Worm (Caenorhabditis elegans): ENCODE results near the gene R10E4.6.
A peak's percentile ranks its signal among the peaks of the same experiment; 100 is the strongest.

R10E4.6 gene

ce11 chrIII:4263048-4263447 lies 30.2 kb upstream of the R10E4.6 start, which contains the start of gene T08A11.1:
Gene T08A11.1, minus strand, starts transcription at chrIII:4263148.
- TF ChIP-seq ama-1 (optimal IDR thresholded peaks at IDR 0.05) (no peak), egl-27 (tag; optimal IDR thresholded peaks at IDR 0.05) (no peak), alr-1 (tag; optimal IDR thresholded peaks at IDR 0.05) (no peak)

- TF ChIP-seq snpc-4 (tag; optimal IDR thresholded peaks at IDR 0.05): no peak
- no peak for TF ChIP-seq mbf-1 (tag; optimal IDR thresholded peaks at IDR 0.05)
- TF ChIP-seq R02D3.7 (tag; optimal IDR thresholded peaks at IDR 0.05): no peak
- no peak for TF ChIP-seq nhr-12 (tag; optimal IDR thresholded peaks at IDR 0.05)
- TF ChIP-seq lin-39 (tag; optimal IDR thresholded peaks at IDR 0.05): no peak
Observed at ce11 chrIII:4265892-4266291, 27.3 kb upstream of the R10E4.6 start.

- TF ChIP-seq skn-1 (tag; optimal IDR thresholded peaks at IDR 0.05) (no peak), ztf-4 (tag; optimal IDR thresholded peaks at IDR 0.05) (no peak), zag-1 (tag; optimal IDR thresholded peaks at IDR 0.05) (no peak), ztf-11 (tag; optimal IDR thresholded peaks at IDR 0.05) (no peak), mdl-1 (tag; optimal IDR thresholded peaks at IDR 0.05) (no peak), lin-13 (GFP tag; optimal IDR thresholded peaks at IDR 0.05) (peak; percentile 42), blmp-1 (tag; optimal IDR thresholded peaks at IDR 0.05; ENCODE audit: insufficient read depth) (no peak), ama-1 (optimal IDR thresholded peaks at IDR 0.05) (peak; percentile 32), fos-1 (tag; optimal IDR thresholded peaks at IDR 0.05) (peak; percentile 48), F13H6.1 (tag; optimal IDR thresholded peaks at IDR 0.05) (peak; percentile 69), aly-2 (tag; optimal IDR thresholded peaks at IDR 0.05) (no peak), lsy-2 (tag; optimal IDR thresholded peaks at IDR 0.05) (peak; percentile 77 to 89), crh-2 (tag; optimal IDR thresholded peaks at IDR 0.05) (peak; percentile 78), nhr-23 (tag; optimal IDR thresholded peaks at IDR 0.05) (no peak), nhr-77 (tag; optimal IDR thresholded peaks at IDR 0.05) (no peak), sem-4 (tag; optimal IDR thresholded peaks at IDR 0.05) (peak; percentile 25), sma-3 (GFP tag; optimal IDR thresholded peaks at IDR 0.05) (peak; percentile 66), ZK546.5 (tag; optimal IDR thresholded peaks at IDR 0.05) (no peak), mab-5 (tag; optimal IDR thresholded peaks at IDR 0.05) (peak; percentile 34), sma-9 (GFP tag; optimal IDR thresholded peaks at IDR 0.05) (peak; percentile 83), sma-9 (tag; optimal IDR thresholded peaks at IDR 0.05) (no peak), C34F6.9 (tag; optimal IDR thresholded peaks at IDR 0.05) (peak; percentile 78), dmd-4 (tag; optimal IDR thresholded peaks at IDR 0.05) (no peak), unc-39 (tag; optimal IDR thresholded peaks at IDR 0.05) (no peak), nhr-129 (tag; optimal IDR thresholded peaks at IDR 0.05) (peak; percentile 42), lin-11 (tag; optimal IDR thresholded peaks at IDR 0.05) (peak; percentile 19), elt-1 (tag; optimal IDR thresholded peaks at IDR 0.05) (no peak), peb-1 (tag; optimal IDR thresholded peaks at IDR 0.05) (no peak), egl-27 (tag; optimal IDR thresholded peaks at IDR 0.05) (no peak), Y55F3AM.14 (GFP tag; optimal IDR thresholded peaks at IDR 0.05) (no peak), alr-1 (tag; optimal IDR thresholded peaks at IDR 0.05) (no peak), ceh-82 (tag; optimal IDR thresholded peaks at IDR 0.05) (no peak), nhr-11 (tag; optimal IDR thresholded peaks at IDR 0.05) (no peak), elt-3 (tag; optimal IDR thresholded peaks at IDR 0.05) (no peak), unc-62 (GFP tag; optimal IDR thresholded peaks at IDR 0.05) (no peak), nhr-10 (tag; optimal IDR thresholded peaks at IDR 0.05) (no peak), lin-39 (tag; optimal IDR thresholded peaks at IDR 0.05) (no peak), nhr-12 (tag; optimal IDR thresholded peaks at IDR 0.05) (no peak), ceh-16 (tag; optimal IDR thresholded peaks at IDR 0.05) (no peak), nhr-237 (tag; optimal IDR thresholded peaks at IDR 0.05) (no peak), unc-55 (GFP tag; optimal IDR thresholded peaks at IDR 0.05) (peak; percentile 82), nhr-6 (tag; optimal IDR thresholded peaks at IDR 0.05) (no peak), nhr-25 (tag; optimal IDR thresholded peaks at IDR 0.05) (peak; percentile 75), mbf-1 (tag; optimal IDR thresholded peaks at IDR 0.05) (no peak), R02D3.7 (tag; optimal IDR thresholded peaks at IDR 0.05) (no peak), gmeb-1 (tag; optimal IDR thresholded peaks at IDR 0.05) (peak; percentile 84), nhr-21 (tag; optimal IDR thresholded peaks at IDR 0.05) (peak; percentile 49), snpc-4 (tag; optimal IDR thresholded peaks at IDR 0.05) (no peak), ztf-1 (GFP tag; conservative IDR thresholded peaks at IDR 0.05) (no peak)
Observed at ce11 chrIII:4269220-4269935, 23.8 kb upstream of the R10E4.6 start, which contains the start of the genes sftb-1 and R10E4.1. Gene sftb-1, minus strand, starts transcription at chrIII:4269270. Gene R10E4.1, plus strand, starts transcription at chrIII:4269743.
